Fruit fly (Drosophila melanogaster): ENCODE data around the gene Idh3g.

Gene Idh3g

DNA sequence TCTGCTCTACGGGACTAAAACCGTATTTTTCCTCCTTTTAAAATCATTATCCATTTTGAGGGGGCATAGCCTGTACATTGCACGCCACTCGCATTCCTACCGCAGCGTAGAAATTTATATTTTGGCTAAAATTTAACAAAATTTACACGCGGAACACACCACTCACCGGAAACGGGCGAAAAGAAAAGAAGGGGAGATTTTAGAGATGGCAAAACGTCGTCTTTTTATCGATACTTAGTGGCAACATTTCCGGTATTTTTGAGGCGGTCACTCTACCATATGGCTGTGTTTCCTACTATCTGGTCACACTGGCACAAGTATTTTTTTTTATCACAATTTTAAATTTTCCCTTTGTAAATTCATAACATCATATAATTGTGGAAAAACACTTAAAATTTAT, 4.2 kb downstream of the Idh3g start, which contains the start of gene RpL27 (continued):
- TF ChIP-seq CG6854 (GFP tag; optimal IDR thresholded peaks at IDR 0.05) (peak; percentile 93), dac (GFP tag; optimal IDR thresholded peaks at IDR 0.05) (no peak), Lpt (GFP tag; optimal IDR thresholded peaks at IDR 0.05) (no peak), Eip93F (GFP tag; optimal IDR thresholded peaks at IDR 0.05) (peak; percentile 25), Sox15 (GFP tag; optimal IDR thresholded peaks at IDR 0.05) (no peak), acj6 (GFP tag; optimal IDR thresholded peaks at IDR 0.05) (peak; percentile 56), CG9139 (GFP tag; optimal IDR thresholded peaks at IDR 0.05) (peak; percentile 75), CG34406 (GFP tag; optimal IDR thresholded peaks at IDR 0.05) (peak; percentile 64), salr (GFP tag; optimal IDR thresholded peaks at IDR 0.05) (peak in 1 of 2 experiments; percentile 54), Sox102F (GFP tag; optimal IDR thresholded peaks at IDR 0.05) (peak; percentile 76), Smox (GFP tag; optimal IDR thresholded peaks at IDR 0.05) (peak; percentile 59), CG8632 (GFP tag; optimal IDR thresholded peaks at IDR 0.05) (no peak), Hr38 (GFP tag; optimal IDR thresholded peaks at IDR 0.05) (no peak), Hr39 (GFP tag; optimal IDR thresholded peaks at IDR 0.05) (peak; percentile 58), CG31627 (GFP tag; optimal IDR thresholded peaks at IDR 0.05) (peak; percentile 56), Hr4 (GFP tag; optimal IDR thresholded peaks at IDR 0.05) (peak; percentile 11), esn (GFP tag; optimal IDR thresholded peaks at IDR 0.05) (peak; percentile 83), CG7368 (GFP tag; optimal IDR thresholded peaks at IDR 0.05) (peak; percentile 61), CG11762 (GFP tag; optimal IDR thresholded peaks at IDR 0.05; ENCODE audit: insufficient read depth) (peak; percentile 56), Eip78C (GFP tag) (peak; percentile 94), CG8119 (GFP tag; IDR thresholded peaks at IDR 0.05) (no peak), CG1621 (tag; optimal IDR thresholded peaks at IDR 0.05) (peak; percentile 55), Ets21C (GFP tag; optimal IDR thresholded peaks at IDR 0.05) (peak; percentile 44), achi (GFP tag; optimal IDR thresholded peaks at IDR 0.05) (peak; percentile 60), CG32006 (GFP tag; optimal IDR thresholded peaks at IDR 0.05) (no peak), fd59A (GFP tag; optimal IDR thresholded peaks at IDR 0.05) (peak; percentile 4), vri (GFP tag; optimal IDR thresholded peaks at IDR 0.05) (peak; percentile 80), CG6276 (GFP tag; optimal IDR thresholded peaks at IDR 0.05) (no peak), CG4318 (GFP tag; optimal IDR thresholded peaks at IDR 0.05) (no peak), topi (GFP tag; optimal IDR thresholded peaks at IDR 0.05) (peak; percentile 81), eg (GFP tag; IDR thresholded peaks at IDR 0.05) (no peak; the same call in 2 of the 3 replicates)

DNA sequence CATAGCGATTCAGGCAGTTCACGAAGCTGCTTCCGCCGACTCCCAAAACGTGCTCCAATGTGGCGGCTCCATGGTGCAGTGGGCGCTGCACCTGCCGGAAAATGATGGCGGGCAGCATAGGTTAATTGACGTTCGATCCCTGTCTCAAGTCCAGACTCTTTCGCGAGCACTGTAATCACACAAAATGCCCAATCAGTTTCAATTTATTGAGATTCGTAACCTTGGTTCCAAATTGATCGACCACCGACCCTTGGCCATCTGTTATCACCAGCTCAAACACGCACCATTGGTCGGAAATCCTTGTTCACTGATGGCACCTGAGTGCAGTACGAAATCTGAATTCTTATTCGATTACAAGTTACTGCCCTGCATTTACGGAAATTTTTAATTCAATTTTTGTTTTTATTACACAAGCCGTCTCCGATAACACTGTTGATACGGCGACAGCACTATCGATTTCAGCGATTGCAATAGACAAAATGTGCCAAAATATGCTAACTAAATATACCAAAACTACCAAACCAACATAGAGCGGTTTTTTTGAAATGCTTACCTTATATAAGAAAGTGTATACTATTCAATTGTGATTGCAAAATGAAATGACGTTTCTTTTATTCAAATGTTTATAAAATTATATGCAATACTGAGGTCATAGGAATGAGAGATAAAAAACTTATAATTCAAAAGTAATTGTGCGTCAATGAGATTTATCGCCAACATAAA, 6.2 kb downstream of the Idh3g start, which contains the start of gene CLS:
TSS of gene CLS (minus strand) at position 673 of the 723 bp plus-strand sequence.
- no peak for TF ChIP-seq dac (GFP tag; optimal IDR thresholded peaks at IDR 0.05)
- 0 out of 3 replicates have a peak, but pooled peaks have one; percentile 3 for TF ChIP-seq CG6163 (GFP tag; IDR thresholded peaks at IDR 0.05)
- TF ChIP-seq svp (GFP tag), result peak; percentile 97
- no peak for TF ChIP-seq CG11902 (GFP tag; optimal IDR thresholded peaks at IDR 0.05)
- TF ChIP-seq esn (GFP tag; optimal IDR thresholded peaks at IDR 0.05), result no peak
- TF ChIP-seq Hr38 (GFP tag; optimal IDR thresholded peaks at IDR 0.05), result no peak
- no peak for TF ChIP-seq CG11762 (GFP tag; optimal IDR thresholded peaks at IDR 0.05; ENCODE audit: insufficient read depth)
- no peak for TF ChIP-seq CG10669 (GFP tag; optimal IDR thresholded peaks at IDR 0.05)
- TF ChIP-seq CG8319 (GFP tag; optimal IDR thresholded peaks at IDR 0.05), result no peak
- TF ChIP-seq vri (GFP tag; optimal IDR thresholded peaks at IDR 0.05), result no peak
- TF ChIP-seq Lpt (GFP tag; optimal IDR thresholded peaks at IDR 0.05), result no peak
- no peak for TF ChIP-seq topi (GFP tag; optimal IDR thresholded peaks at IDR 0.05)
- no peak for TF ChIP-seq spab (GFP tag; optimal IDR thresholded peaks at IDR 0.05)
- TF ChIP-seq CG11294 (GFP tag; IDR thresholded peaks at IDR 0.05), result no peak
- no peak for TF ChIP-seq fkh (GFP tag; optimal IDR thresholded peaks at IDR 0.05)
- TF ChIP-seq ss (GFP tag; optimal IDR thresholded peaks at IDR 0.05), result no peak
- TF ChIP-seq CG6854 (GFP tag; optimal IDR thresholded peaks at IDR 0.05), result no peak
- no peak for TF ChIP-seq CG3919 (GFP tag; optimal IDR thresholded peaks at IDR 0.05)
- TF ChIP-seq Eip78C (GFP tag), result peak; percentile 51
- no peak for TF ChIP-seq Smox (GFP tag; optimal IDR thresholded peaks at IDR 0.05)
- TF ChIP-seq CG10631 (GFP tag; optimal IDR thresholded peaks at IDR 0.05), result no peak
- no peak for TF ChIP-seq Eip93F (GFP tag; optimal IDR thresholded peaks at IDR 0.05)
- TF ChIP-seq Ets21C (GFP tag; optimal IDR thresholded peaks at IDR 0.05), result no peak
- TF ChIP-seq cyc (GFP tag; optimal IDR thresholded peaks at IDR 0.05), result no peak

Data from whole organism, prepupa.